Fruit fly (Drosophila melanogaster) whole organism, embryonic: Measurements from ENCODE around the gene Sdhaf3.
A peak's percentile ranks its signal among the peaks of the same experiment; 100 is the strongest.

Experiments used
- B-H1 ChIP-seq: fragments of 200-800 bp; sonication (Bioruptor generic); IDR thresholded peaks from 3 replicates; pipeline ENCODE4 v1.3.6; 2022; ENCODE audit warnings: missing biosample characterization, missing genetic modification characterization
- Bteb2 ChIP-seq: fragments of 200-800 bp; sonication (Bioruptor generic); optimal IDR thresholded peaks from 2 replicates; lab custom pipeline; 2016; ENCODE audit warnings: missing biosample characterization, missing genetic modification characterization
- CG10431 ChIP-seq: fragments of 200-800 bp; sonication (Bioruptor generic); optimal IDR thresholded peaks from 3 replicates; lab custom pipeline; 2018; ENCODE audit warnings: missing biosample characterization, mild to moderate bottlenecking, missing genetic modification characterization
- CG10959 ChIP-seq: fragments of 200-800 bp; sonication (Bioruptor generic); IDR thresholded peaks from 2 replicates; pipeline ENCODE4 v1.3.6; 2022; ENCODE audit warnings: missing biosample characterization, missing genetic modification characterization
- CG11085 ChIP-seq: fragments of 200-800 bp; sonication (Bioruptor generic); IDR thresholded peaks from 2 replicates; pipeline ENCODE4 v1.3.6; 2022; ENCODE audit warnings: missing biosample characterization, missing genetic modification characterization
- CG11695 ChIP-seq: fragments of 200-800 bp; sonication (Bioruptor generic); IDR thresholded peaks from 3 replicates; pipeline ENCODE4 v1.3.6; 2022; ENCODE audit warnings: missing biosample characterization, missing genetic modification characterization
- CG12071 ChIP-seq: fragments of 200-800 bp; sonication (Bioruptor generic); optimal IDR thresholded peaks from 3 replicates; lab custom pipeline; 2018; ENCODE audit warnings: missing biosample characterization, mild to moderate bottlenecking, missing genetic modification characterization
- CG12236 ChIP-seq: fragments of 200-800 bp; sonication (Bioruptor generic); optimal IDR thresholded peaks from 2 replicates; lab custom pipeline; 2016; ENCODE audit warnings: missing biosample characterization, missing genetic modification characterization
- CG1529 ChIP-seq: fragments of 200-800 bp; sonication (Bioruptor generic); optimal IDR thresholded peaks from 3 replicates; lab custom pipeline; 2018; ENCODE audit warnings: missing biosample characterization, missing genetic modification characterization
- CG17328 ChIP-seq: fragments of 200-800 bp; sonication (Bioruptor generic); IDR thresholded peaks from 2 replicates; pipeline ENCODE4 v1.3.6; 2022; ENCODE audit warnings: missing biosample characterization, missing genetic modification characterization
- CG17612 ChIP-seq: fragments of 200-800 bp; sonication (Bioruptor generic); IDR thresholded peaks from 2 replicates; pipeline ENCODE4 v1.3.6; 2022; ENCODE audit warnings: missing biosample characterization, missing genetic modification characterization
- CG18599 ChIP-seq: fragments of 200-800 bp; sonication (Bioruptor generic); optimal IDR thresholded peaks from 3 replicates; lab custom pipeline; 2017; ENCODE audit warnings: missing biosample characterization, missing genetic modification characterization, mild to moderate bottlenecking, moderate library complexity, missing genetic modification reagents
- CG2129 ChIP-seq: fragments of 200-800 bp; sonication (Bioruptor generic); IDR thresholded peaks from 2 replicates; pipeline ENCODE4 v1.3.6; 2022; ENCODE audit warnings: missing biosample characterization, missing genetic modification characterization; ENCODE audit not compliant: partially characterized antibody
- CG31365 ChIP-seq: fragments of 200-800 bp; sonication (Bioruptor generic); optimal IDR thresholded peaks from 2 replicates; lab custom pipeline; 2018; ENCODE audit warnings: missing biosample characterization, mild to moderate bottlenecking, missing genetic modification characterization
- CG34224 ChIP-seq: fragments of 200-800 bp; sonication (Bioruptor generic); IDR thresholded peaks from 3 replicates; pipeline ENCODE4 v1.3.6; 2022; ENCODE audit warnings: missing biosample characterization, missing genetic modification characterization; ENCODE audit not compliant: partially characterized antibody
- CG34376 ChIP-seq: fragments of 200-800 bp; sonication (Bioruptor generic); optimal IDR thresholded peaks from 2 replicates; lab custom pipeline; 2018; ENCODE audit warnings: missing biosample characterization, mild to moderate bottlenecking, missing genetic modification characterization
- CG42726 ChIP-seq: fragments of 200-800 bp; sonication (Bioruptor generic); IDR thresholded peaks from 2 replicates; pipeline ENCODE4 v1.3.6; 2022; ENCODE audit warnings: missing biosample characterization, missing genetic modification characterization; ENCODE audit not compliant: partially characterized antibody
- CG4854 ChIP-seq: fragments of 200-800 bp; sonication (Bioruptor generic); optimal IDR thresholded peaks from 2 replicates; lab custom pipeline; 2016; ENCODE audit warnings: missing biosample characterization, missing genetic modification characterization, inconsistent platforms
- CG5245 ChIP-seq: fragments of 200-800 bp; sonication (Bioruptor generic); optimal IDR thresholded peaks from 3 replicates; lab custom pipeline; 2016; ENCODE audit warnings: missing biosample characterization, missing genetic modification characterization
- CG6175 ChIP-seq: fragments of 200-800 bp; sonication (Bioruptor generic); IDR thresholded peaks from 3 replicates; pipeline ENCODE4 v1.3.6; 2022; ENCODE audit warnings: missing biosample characterization, missing genetic modification characterization
- CG6791 ChIP-seq: fragments of 200-800 bp; sonication (Bioruptor generic); IDR thresholded peaks from 3 replicates; pipeline ENCODE4 v1.3.6; 2022; ENCODE audit warnings: missing biosample characterization, missing genetic modification characterization; ENCODE audit not compliant: partially characterized antibody
- CG8089 ChIP-seq: fragments of 200-800 bp; sonication (Bioruptor generic); optimal IDR thresholded peaks from 3 replicates; lab custom pipeline; 2016; ENCODE audit warnings: missing biosample characterization, missing genetic modification characterization
- Camta ChIP-seq: fragments of 200-800 bp; sonication (Bioruptor generic); optimal IDR thresholded peaks from 2 replicates; lab custom pipeline; 2016; ENCODE audit warnings: missing biosample characterization, missing genetic modification characterization
- CkIIα-i1 ChIP-seq: fragments of 200-800 bp; sonication (Bioruptor generic); IDR thresholded peaks from 2 replicates; pipeline ENCODE4 v1.3.6; 2022; ENCODE audit warnings: missing biosample characterization, missing genetic modification characterization
- Doc3 ChIP-seq: fragments of 200-800 bp; sonication (Bioruptor generic); IDR thresholded peaks from 3 replicates; pipeline ENCODE4 v1.3.6; 2022; ENCODE audit warnings: missing biosample characterization, missing genetic modification characterization; ENCODE audit not compliant: partially characterized antibody
- Ets97D ChIP-seq: fragments of 200-800 bp; sonication (Bioruptor generic); optimal IDR thresholded peaks from 3 replicates; lab custom pipeline; 2016; ENCODE audit warnings: missing biosample characterization, missing genetic modification characterization
- Fer3 ChIP-seq: fragments of 200-800 bp; sonication (Bioruptor generic); optimal IDR thresholded peaks from 2 replicates; lab custom pipeline; 2018; ENCODE audit warnings: missing biosample characterization, mild to moderate bottlenecking, missing genetic modification characterization, moderate library complexity
- H2.0 ChIP-seq: fragments of 200-800 bp; sonication (Bioruptor generic); IDR thresholded peaks from 2 replicates; pipeline ENCODE4 v1.3.6; 2022; ENCODE audit warnings: missing biosample characterization, missing genetic modification characterization
- Max ChIP-seq: fragments of 200-800 bp; sonication (Bioruptor generic); optimal IDR thresholded peaks from 2 replicates; lab custom pipeline; 2016; ENCODE audit warnings: missing biosample characterization, mild to moderate bottlenecking, missing genetic modification characterization
- Meics ChIP-seq: fragments of 200-800 bp; sonication (Bioruptor generic); optimal IDR thresholded peaks from 2 replicates; lab custom pipeline; 2017; ENCODE audit warnings: missing biosample characterization, mild to moderate bottlenecking, missing genetic modification characterization
- Oaz ChIP-seq: fragments of 200-800 bp; sonication (Bioruptor generic); IDR thresholded peaks from 2 replicates; pipeline ENCODE4 v1.3.6; 2022; ENCODE audit warnings: missing biosample characterization, missing genetic modification characterization
- PHDP ChIP-seq: fragments of 200-800 bp; sonication (Bioruptor generic); optimal IDR thresholded peaks from 3 replicates; lab custom pipeline; 2018; ENCODE audit warnings: missing biosample characterization, mild to moderate bottlenecking, missing genetic modification characterization, moderate library complexity
- Ravus ChIP-seq: fragments of 200-800 bp; sonication (Bioruptor generic); IDR thresholded peaks from 2 replicates; pipeline ENCODE4 v1.3.6; 2022; ENCODE audit warnings: missing biosample characterization, missing genetic modification characterization
- Rx ChIP-seq: fragments of 200-800 bp; sonication (Bioruptor generic); IDR thresholded peaks from 2 replicates; pipeline ENCODE4 v1.3.6; 2022; ENCODE audit warnings: missing biosample characterization, missing genetic modification characterization
- Scr ChIP-seq: fragments of 200-800 bp; sonication (Bioruptor generic); IDR thresholded peaks from 2 replicates; pipeline ENCODE4 v1.3.6; 2022; ENCODE audit warnings: missing biosample characterization, missing genetic modification characterization; ENCODE audit not compliant: partially characterized antibody
- Sox100B ChIP-seq: fragments of 200-800 bp; sonication (Bioruptor generic); optimal IDR thresholded peaks from 3 replicates; lab custom pipeline; 2018; ENCODE audit warnings: missing biosample characterization, mild to moderate bottlenecking, missing genetic modification characterization
- Trl ChIP-seq, 3 experiments: fragments of >200 bp in 2 of 3; fragments of 200-800 bp in 1 of 3; sonication (Bioruptor generic) in 1 of 3; optimal IDR thresholded peaks; 2 replicates in 1 of 3; 3 replicates in 2 of 3; lab custom pipeline; 2016 to 2017; ENCODE audit warnings: missing biosample characterization in 1 of 3, missing genetic modification characterization in 1 of 3
- amos ChIP-seq: fragments of 200-800 bp; sonication (Bioruptor generic); IDR thresholded peaks from 2 replicates; pipeline ENCODE4 v1.3.6; 2022; ENCODE audit warnings: missing biosample characterization, missing genetic modification characterization; ENCODE audit not compliant: partially characterized antibody
- bigmax ChIP-seq: fragments of 200-800 bp; sonication (Bioruptor generic); optimal IDR thresholded peaks from 2 replicates; lab custom pipeline; 2018; ENCODE audit warnings: missing biosample characterization, mild to moderate bottlenecking, missing genetic modification characterization
- caup ChIP-seq: fragments of 200-800 bp; sonication (Bioruptor generic); optimal IDR thresholded peaks from 3 replicates; lab custom pipeline; 2017; ENCODE audit warnings: missing biosample characterization, mild to moderate bottlenecking, missing genetic modification characterization, moderate library complexity; ENCODE audit not compliant: severe bottlenecking
- dan ChIP-seq: fragments of 200-800 bp; sonication (Bioruptor generic); IDR thresholded peaks from 2 replicates; pipeline ENCODE4 v1.3.6; 2022; ENCODE audit warnings: missing biosample characterization, missing genetic modification characterization
- fd3F ChIP-seq: fragments of 200-800 bp; sonication (Bioruptor generic); optimal IDR thresholded peaks from 2 replicates; lab custom pipeline; 2018; ENCODE audit warnings: missing biosample characterization, mild to moderate bottlenecking, missing genetic modification characterization, moderate library complexity
- peb ChIP-seq: fragments of 200-800 bp; sonication (Bioruptor generic); IDR thresholded peaks from 2 replicates; pipeline ENCODE4 v1.3.6; 2022; ENCODE audit warnings: missing biosample characterization, missing genetic modification characterization
- pho ChIP-seq: fragments of 200-800 bp; sonication (Bioruptor generic); optimal IDR thresholded peaks from 2 replicates; lab custom pipeline; 2016; ENCODE audit warnings: missing biosample characterization, missing genetic modification characterization
- pum ChIP-seq: fragments of 200-800 bp; sonication (Bioruptor generic); optimal IDR thresholded peaks from 2 replicates; lab custom pipeline; 2016; ENCODE audit warnings: missing biosample characterization, missing genetic modification characterization
- run ChIP-seq: fragments of 200-800 bp; sonication (Bioruptor generic); optimal IDR thresholded peaks from 3 replicates; lab custom pipeline; 2018; ENCODE audit warnings: missing biosample characterization, mild to moderate bottlenecking, missing genetic modification characterization
- sd ChIP-seq: fragments of 200-800 bp; sonication (Bioruptor generic); optimal IDR thresholded peaks from 3 replicates; lab custom pipeline; 2018; ENCODE audit warnings: missing biosample characterization, mild to moderate bottlenecking, missing genetic modification characterization, moderate library complexity
- sna ChIP-seq: fragments of 200-800 bp; sonication (Bioruptor generic); IDR thresholded peaks from 2 replicates; pipeline ENCODE4 v1.3.6; 2022; ENCODE audit warnings: missing biosample characterization, missing genetic modification characterization; ENCODE audit not compliant: partially characterized antibody
- tup ChIP-seq: fragments of 200-800 bp; sonication (Bioruptor generic); optimal IDR thresholded peaks from 2 replicates; lab custom pipeline; 2016; ENCODE audit warnings: missing biosample characterization, mild to moderate bottlenecking, missing genetic modification characterization, moderate library complexity

Gene Sdhaf3

DNA sequence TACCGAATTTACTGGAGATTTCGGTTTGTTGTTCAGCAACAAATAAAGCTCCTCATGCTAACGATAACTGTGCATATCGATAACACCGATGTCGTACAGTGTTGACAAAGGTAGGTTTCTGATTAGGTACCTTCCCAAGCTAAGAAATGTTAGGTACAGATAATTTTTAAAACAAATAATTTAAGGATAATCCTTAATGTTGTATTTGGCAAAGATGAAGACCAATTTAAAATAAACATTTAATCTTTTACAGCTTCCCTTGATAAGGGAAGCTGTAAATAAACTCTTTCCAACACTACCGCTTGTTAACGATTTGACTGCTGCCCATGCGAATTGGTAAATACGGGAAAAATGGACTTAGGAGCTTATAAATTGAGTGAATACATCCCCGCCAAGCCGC lies 39.3 kb downstream of the Sdhaf3 start, which contains the start of the genes Ttc1 and CG14882 (continued):
- TF ChIP-seq CG2129 (GFP tag; lab: Robert Waterston, UW) (no peak), Rx (GFP tag; lab: Robert Waterston, UW) (peak; percentile 72), pho (GFP tag; lab: Kevin White, UChicago) (peak; percentile 90), H2.0 (GFP tag; lab: Robert Waterston, UW) (peak; percentile 92), dan (GFP tag; lab: Robert Waterston, UW) (no peak), CG8089 (peak; percentile 76), CG10959 (GFP tag; lab: Robert Waterston, UW) (no peak), Fer3 (tag; lab: Kevin White, UChicago) (peak; percentile 76), sna (GFP tag; lab: Robert Waterston, UW) (peak; percentile 57), CG34376 (peak; percentile 70), CG31365 (tag; lab: Kevin White, UChicago) (no peak), Ets97D (peak; percentile 89), CG1529 (peak; percentile 62), bigmax (peak; percentile 0), CG34224 (GFP tag; lab: Robert Waterston, UW) (peak; percentile 54; the same call in 2 of the 3 replicates), CG6175 (GFP tag; lab: Robert Waterston, UW) (peak; percentile 67; the same call in 1 of the 3 replicates), CG17328 (GFP tag; lab: Robert Waterston, UW) (peak; percentile 94), CG5245 (GFP tag; lab: Kevin White, UChicago) (peak; percentile 47), Camta (GFP tag; lab: Kevin White, UChicago) (peak; percentile 79), Bteb2 (GFP tag; lab: Kevin White, UChicago) (peak; percentile 92), B-H1 (GFP tag; lab: Robert Waterston, UW) (peak; percentile 73), CG11085 (GFP tag; lab: Robert Waterston, UW) (peak; percentile 88), Doc3 (GFP tag; lab: Robert Waterston, UW) (0 out of 3 replicates have a peak, but pooled peaks have one; percentile 24), amos (GFP tag; lab: Robert Waterston, UW) (peak; percentile 51; the same call in 1 of the 2 replicates), CkIIα-i1 (no peak), CG11695 (GFP tag; lab: Robert Waterston, UW) (peak; percentile 86), PHDP (tag; lab: Kevin White, UChicago) (peak; percentile 87), CG42726 (GFP tag; lab: Robert Waterston, UW) (no peak), CG12236 (GFP tag; lab: Kevin White, UChicago) (peak; percentile 71), Ravus (GFP tag; lab: Robert Waterston, UW) (peak; percentile 35; the same call in 1 of the 2 replicates), CG10431 (peak; percentile 40), Oaz (GFP tag; lab: Robert Waterston, UW) (peak; percentile 82), fd3F (peak; percentile 73), Sox100B (GFP tag; lab: Kevin White, UChicago) (no peak), Max (GFP tag; lab: Kevin White, UChicago) (peak; percentile 77), Trl (optimal IDR thresholded peaks at IDR 0.05; lab: Kevin White, UChicago) (no peak), Trl (GFP tag; optimal IDR thresholded peaks at IDR 0.05; lab: Kevin White, UChicago) (peak; percentile 88), run (peak; percentile 7), CG18599 (GFP tag; lab: Kevin White, UChicago) (no peak), CG4854 (GFP tag; lab: Kevin White, UChicago) (peak; percentile 66), peb (GFP tag; lab: Robert Waterston, UW) (peak; percentile 78), caup (GFP tag; lab: Kevin White, UChicago) (peak; percentile 83), Scr (GFP tag; lab: Robert Waterston, UW) (peak; percentile 53), sd (tag; lab: Kevin White, UChicago) (no peak), pum (GFP tag; lab: Kevin White, UChicago) (peak; percentile 85), CG17612 (no peak), CG12071 (no peak), tup (peak; percentile 82), CG6791 (GFP tag; lab: Robert Waterston, UW) (peak; percentile 64; the same call in 1 of the 3 replicates), Meics (GFP tag; lab: Kevin White, UChicago) (peak; percentile 80)
